Worm (Caenorhabditis elegans): ENCODE data around the gene mrps-18A.

DNA sequence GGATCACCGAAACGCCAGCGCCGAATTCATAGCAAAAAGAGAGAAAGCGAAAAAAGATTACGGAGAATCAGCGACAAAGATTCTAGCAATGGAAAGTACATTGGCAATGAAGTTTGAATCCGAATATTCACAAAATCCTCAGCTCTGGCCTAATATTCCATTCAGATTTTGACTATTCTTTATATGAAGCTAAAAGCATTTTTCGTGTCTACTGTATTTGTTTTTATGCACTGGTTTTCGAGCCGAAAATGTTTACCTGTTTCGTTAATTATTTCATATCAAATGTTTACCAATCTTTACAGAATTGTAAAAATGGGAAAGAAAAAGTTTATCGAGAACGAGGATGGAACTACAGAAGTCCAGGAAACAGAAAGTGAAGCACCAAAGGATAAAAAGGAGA, 23.5 kb downstream of the mrps-18A start, which contains the start of gene F10E9.4:
- TF ChIP-seq lin-39 (tag; optimal IDR thresholded peaks at IDR 0.05) (no peak), nhr-90 (tag; optimal IDR thresholded peaks at IDR 0.05; ENCODE audit: poor library complexity) (no peak), ztf-4 (tag; optimal IDR thresholded peaks at IDR 0.05) (no peak), mdl-1 (tag; optimal IDR thresholded peaks at IDR 0.05) (no peak), ces-1 (GFP tag; optimal IDR thresholded peaks at IDR 0.05) (no peak), C16A3.4 (tag; optimal IDR thresholded peaks at IDR 0.05) (no peak)

All from whole organism, L1 larva.